Worm (Caenorhabditis elegans) whole organism, L3 larva: ENCODE measurements around the gene gpx-3.

Experiments
- ceh-9 ChIP-seq: sonication (generic microtip); optimal IDR thresholded peaks from 2 replicates; lab custom pipeline; 2018; ENCODE audit warnings: missing biosample characterization, missing genetic modification characterization
- elt-2 ChIP-seq: sonication (generic microtip); optimal IDR thresholded peaks from 2 replicates; lab custom pipeline; 2016; ENCODE audit warnings: missing genetic modification reagents, mild to moderate bottlenecking, missing genetic modification characterization, missing compliant biosample characterization
- fos-1 ChIP-seq: fragments of 150-350 bp; optimal IDR thresholded peaks from 2 replicates; lab custom pipeline; 2014; ENCODE audit warnings: missing biosample characterization, missing genetic modification characterization
- mdl-1 ChIP-seq: fragments of 150-350 bp; optimal IDR thresholded peaks from 2 replicates; lab custom pipeline; 2014; ENCODE audit warnings: missing biosample characterization, missing genetic modification characterization
- nfya-1 ChIP-seq: sonication (generic microtip); optimal IDR thresholded peaks from 2 replicates; lab custom pipeline; 2017; ENCODE audit warnings: missing genetic modification characterization, mild to moderate bottlenecking, missing compliant biosample characterization, antibody characterized with exemption, moderate library complexity; ENCODE audit not compliant: insufficient read depth
- nhr-11 ChIP-seq: fragments of 150-350 bp; optimal IDR thresholded peaks from 2 replicates; lab custom pipeline; 2014; ENCODE audit warnings: missing biosample characterization, missing genetic modification characterization
- nhr-12 ChIP-seq: fragments of 150-350 bp; optimal IDR thresholded peaks from 2 replicates; lab custom pipeline; 2014; ENCODE audit warnings: missing biosample characterization, missing genetic modification characterization
- nhr-76 ChIP-seq: fragments of 150-350 bp; sonication (generic microtip); optimal IDR thresholded peaks from 5 replicates; lab custom pipeline; 2014; ENCODE audit warnings: missing biosample characterization, missing genetic modification characterization
- snpc-4 ChIP-seq: fragments of 150-350 bp; optimal IDR thresholded peaks from 2 replicates; lab custom pipeline; 2014; ENCODE audit warnings: missing biosample characterization, missing genetic modification characterization
- zag-1 ChIP-seq: fragments of 150-350 bp; optimal IDR thresholded peaks from 2 replicates; lab custom pipeline; 2014; ENCODE audit warnings: missing biosample characterization, missing genetic modification characterization

- TF ChIP-seq ceh-9 (tag; lab: Kevin White, UChicago) (no peak), nfya-1 (tag; lab: Kevin White, UChicago) (no peak), nhr-12 (tag; lab: Kevin White, UChicago) (no peak), elt-2 (tag; lab: Kevin White, UChicago) (no peak), mdl-1 (no peak), snpc-4 (tag; lab: Kevin White, UChicago) (no peak), nhr-76 (tag; lab: Kevin White, UChicago) (no peak), nhr-11 (tag; lab: Kevin White, UChicago) (no peak), fos-1 (tag; lab: Kevin White, UChicago) (no peak), zag-1 (tag; lab: Kevin White, UChicago) (no peak)
Observed at ce11 chrX:9555238-9555637, 32.5 kb upstream of the gpx-3 start.
